Worm (Caenorhabditis elegans): Measurements from ENCODE around the gene sru-36.

The sru-36 gene

DNA sequence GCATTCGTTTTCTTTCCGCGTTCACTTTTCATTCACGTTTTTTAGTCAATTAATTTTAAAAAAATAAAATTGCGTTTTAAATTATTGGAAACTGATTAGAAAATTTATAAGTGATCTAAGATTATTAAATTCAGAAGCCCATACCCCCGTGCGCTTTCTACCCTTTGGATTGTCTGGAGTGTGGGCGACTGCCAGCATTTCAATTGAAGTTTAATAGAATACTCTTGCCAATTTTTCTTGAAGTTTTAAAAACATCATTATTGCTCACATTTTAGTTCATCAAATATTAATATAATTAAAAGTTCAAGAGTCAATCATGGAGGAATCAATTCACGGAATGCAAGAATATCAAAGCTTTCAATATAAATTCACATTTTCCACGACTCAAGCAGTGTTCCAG is at the start of gene sru-36:
sru-36 (plus strand) TSS at position 301 of the 400 bp plus-strand sequence.
- TF ChIP-seq unc-62 (GFP tag; optimal IDR thresholded peaks at IDR 0.05) = no peak

DNA sequence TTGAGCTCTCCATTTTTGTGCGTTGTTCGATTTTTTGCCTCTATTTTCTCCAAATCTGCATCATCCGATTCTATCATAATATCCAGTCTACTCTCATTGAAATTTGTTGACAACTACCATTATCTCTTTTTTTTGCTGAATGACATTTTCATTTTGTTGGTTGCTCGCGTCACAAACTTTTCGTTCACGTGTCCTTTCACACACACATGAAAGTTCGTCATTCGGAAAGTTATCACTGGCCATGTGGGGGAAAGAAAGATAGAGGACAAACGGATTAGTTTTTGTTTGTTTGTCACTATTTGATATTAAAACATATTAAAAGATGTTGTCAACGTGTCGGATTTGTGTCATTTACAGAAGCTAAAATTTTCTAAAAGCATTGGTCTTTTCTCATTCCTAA is 46.5 kb upstream of the sru-36 start:
- TF ChIP-seq unc-62 (GFP tag; optimal IDR thresholded peaks at IDR 0.05) = no peak

DNA sequence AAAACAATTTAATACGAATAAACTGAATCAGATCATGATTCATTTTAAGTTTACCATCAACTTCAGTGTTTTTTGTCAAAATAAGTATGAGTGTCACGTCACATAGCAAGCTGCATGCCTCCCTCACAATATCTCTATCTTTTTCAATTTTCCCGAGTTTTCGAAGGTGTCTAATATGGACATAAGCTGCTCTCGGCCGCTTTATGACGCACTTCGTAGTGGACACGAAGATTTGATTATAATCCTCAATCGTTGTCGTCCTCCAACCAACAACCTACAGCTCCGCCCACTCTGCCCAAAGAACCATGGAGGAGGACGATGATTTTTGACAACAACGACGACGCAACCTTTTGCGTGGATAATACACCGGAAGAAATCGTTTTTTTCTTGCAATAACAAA is 45.5 kb upstream of the sru-36 start:
- TF ChIP-seq unc-62 (GFP tag; optimal IDR thresholded peaks at IDR 0.05) = no peak

DNA sequence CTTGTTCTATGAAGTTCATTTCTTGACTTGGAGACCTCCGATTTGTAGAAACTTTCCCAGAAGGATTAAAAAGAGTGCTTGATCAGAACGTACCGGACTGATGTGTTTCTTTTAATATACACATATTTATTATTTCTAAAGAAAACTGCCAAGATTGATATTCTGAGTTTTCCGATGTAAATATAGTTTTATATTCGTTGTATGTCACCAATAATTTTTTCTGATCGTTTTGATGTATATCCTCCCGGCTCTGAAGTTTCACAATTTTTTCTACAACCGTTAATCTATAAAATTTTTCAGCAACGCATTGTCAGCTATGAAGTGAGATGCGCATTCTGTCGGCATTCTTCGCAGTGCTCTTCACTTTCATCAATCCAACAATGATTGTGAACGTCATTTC is 44.9 kb upstream of the sru-36 start, which contains the start of gene F46B6.9:
F46B6.9 (plus strand) TSS at position 301 of the 400 bp plus-strand sequence.
- no peak for TF ChIP-seq unc-62 (GFP tag; optimal IDR thresholded peaks at IDR 0.05)

DNA sequence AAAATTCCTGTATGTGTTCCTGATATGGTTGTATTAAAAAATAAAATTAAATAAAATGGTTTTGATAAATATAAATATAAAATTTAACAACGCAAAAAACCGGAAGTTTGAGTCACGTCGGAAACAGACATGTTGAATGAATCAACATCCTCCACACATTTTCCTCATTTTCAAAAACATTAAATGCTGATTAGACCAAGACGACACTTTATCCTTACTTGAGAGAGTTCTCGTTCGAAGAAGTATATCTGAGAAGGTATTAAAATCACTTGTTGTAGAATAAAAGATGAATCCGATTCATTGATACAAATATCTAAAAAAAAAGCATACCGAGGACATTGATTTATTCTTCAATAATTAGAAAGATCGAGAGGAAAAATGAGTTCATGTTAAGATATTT is 43.3 kb upstream of the sru-36 start:
- TF ChIP-seq unc-62 (GFP tag; optimal IDR thresholded peaks at IDR 0.05) = no peak

DNA sequence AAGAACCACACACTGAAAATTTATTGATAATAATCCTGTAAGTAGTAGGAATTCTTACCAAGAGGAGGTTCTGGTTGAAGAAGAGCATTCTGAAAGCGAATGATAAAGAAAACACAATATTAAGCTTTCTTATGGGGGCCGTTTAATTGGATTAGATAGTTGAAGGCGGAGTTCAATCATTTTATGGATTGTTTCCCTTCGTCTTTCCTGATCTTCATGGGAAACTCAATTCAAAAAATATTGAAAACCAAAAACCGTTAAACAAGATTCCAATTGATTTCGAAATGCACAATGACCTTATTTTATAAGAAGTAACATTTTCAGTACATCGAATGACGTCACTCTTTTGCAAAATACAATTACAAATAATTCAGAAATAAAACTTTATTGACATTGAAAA is 42.4 kb upstream of the sru-36 start, which contains the start of gene F46B6.13:
F46B6.13 (minus strand) TSS at position 101 of the 400 bp plus-strand sequence.
- TF ChIP-seq unc-62 (GFP tag; optimal IDR thresholded peaks at IDR 0.05) = no peak

DNA sequence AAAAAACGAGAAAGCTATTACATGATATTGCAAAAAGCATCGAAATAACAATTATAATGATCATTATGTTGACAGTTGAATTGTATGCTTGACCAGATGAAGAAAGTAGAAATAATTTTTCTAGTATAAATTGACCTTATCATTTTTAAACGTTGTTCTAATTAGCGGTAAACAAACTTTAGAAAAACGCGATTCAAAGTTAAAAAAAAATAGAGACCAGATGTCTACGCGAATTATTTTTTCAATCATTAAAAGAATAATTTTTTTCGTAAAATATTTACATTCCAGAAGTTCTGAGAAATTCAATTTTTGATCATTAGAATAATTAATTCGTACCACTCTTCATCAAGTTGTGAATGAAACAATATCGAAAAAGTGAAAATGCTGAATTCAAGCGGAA is 39.5 kb upstream of the sru-36 start, which contains the start of gene F46B6.10:
F46B6.10 (minus strand) TSS at position 101 of the 400 bp plus-strand sequence.
- no peak for TF ChIP-seq unc-62 (GFP tag; optimal IDR thresholded peaks at IDR 0.05)

DNA sequence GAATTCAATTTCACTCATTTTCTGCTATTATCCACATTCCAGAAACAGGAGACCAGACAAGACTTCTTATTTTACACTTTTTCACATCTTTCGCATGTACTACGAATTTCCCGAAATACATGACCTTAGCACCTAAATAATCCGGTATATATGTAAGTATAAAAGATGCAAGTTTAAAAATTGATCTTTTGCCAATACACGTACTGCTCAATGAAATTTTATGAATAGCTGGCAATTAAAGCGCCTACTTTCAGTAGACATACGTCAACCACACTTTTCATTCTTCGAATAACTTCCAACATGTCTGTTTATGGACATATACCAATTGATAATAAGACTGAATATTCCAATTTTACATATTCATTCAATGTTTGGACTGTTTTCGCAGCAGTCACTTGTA is 38.3 kb upstream of the sru-36 start, which contains the start of gene sru-39:
sru-39 (plus strand) TSS at position 301 of the 400 bp plus-strand sequence.
- TF ChIP-seq unc-62 (GFP tag; optimal IDR thresholded peaks at IDR 0.05) = no peak

DNA sequence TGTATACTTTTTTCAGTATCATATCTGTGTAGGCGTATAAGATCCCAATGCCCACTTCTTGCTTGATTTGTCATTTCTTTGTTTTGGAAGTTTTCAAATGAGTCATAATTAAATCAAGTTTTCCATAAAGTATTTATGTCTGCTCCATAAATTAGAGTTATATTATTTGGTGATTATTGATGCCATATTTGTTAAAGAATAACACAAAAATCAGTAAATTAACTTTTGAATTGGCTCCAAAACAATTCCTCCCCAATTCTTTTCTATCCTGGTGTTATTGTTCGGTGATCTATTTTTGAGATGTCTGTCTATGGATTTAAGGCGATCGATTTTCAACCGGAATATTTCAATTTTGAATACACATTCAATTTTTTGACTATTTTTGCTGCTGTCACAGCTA is 36.3 kb upstream of the sru-36 start, which contains the start of gene sru-37:
sru-37 (plus strand) TSS at position 301 of the 400 bp plus-strand sequence.
- TF ChIP-seq unc-62 (GFP tag; optimal IDR thresholded peaks at IDR 0.05) = no peak

DNA sequence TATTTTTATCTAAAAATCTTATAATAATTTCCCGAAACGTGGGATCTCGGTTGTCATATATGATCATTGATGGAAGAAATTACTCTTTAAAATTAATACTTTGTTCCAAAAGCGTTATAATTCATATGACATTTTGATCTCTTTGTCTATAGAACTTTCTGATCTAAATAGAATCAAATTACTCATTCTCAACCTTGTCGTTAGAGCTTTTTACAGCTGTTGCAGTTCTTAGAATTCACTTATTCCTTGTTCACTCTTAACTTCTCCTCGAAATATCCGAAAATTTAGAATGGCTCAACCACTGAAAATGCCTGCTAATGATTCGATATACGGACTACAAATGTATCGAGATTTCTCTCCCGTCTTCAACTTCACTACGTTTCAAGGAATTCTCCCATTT is 30.3 kb upstream of the sru-36 start, which contains the start of gene sru-29:
sru-29 (plus strand) TSS at position 301 of the 400 bp plus-strand sequence.
- no peak for TF ChIP-seq unc-62 (GFP tag; optimal IDR thresholded peaks at IDR 0.05)

DNA sequence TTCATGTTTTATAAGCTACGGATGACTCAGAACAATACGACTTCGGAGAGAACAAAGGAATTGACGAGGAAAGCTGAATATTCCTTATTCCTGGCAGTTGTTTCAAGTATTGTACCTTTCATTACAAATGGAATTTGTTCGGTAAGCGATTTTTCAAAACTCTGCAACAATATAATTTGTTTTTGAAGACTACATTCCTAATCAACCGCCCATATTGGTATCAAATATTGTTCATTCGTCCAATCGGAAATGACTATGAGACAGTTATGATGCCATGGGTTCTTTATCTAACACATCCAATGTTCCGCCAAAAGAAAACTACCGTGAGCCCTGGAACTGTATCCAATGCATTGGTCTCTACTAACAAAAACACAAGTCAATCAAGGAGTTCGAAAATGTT is 29.3 kb upstream of the sru-36 start:
- TF ChIP-seq unc-62 (GFP tag; optimal IDR thresholded peaks at IDR 0.05) = no peak

DNA sequence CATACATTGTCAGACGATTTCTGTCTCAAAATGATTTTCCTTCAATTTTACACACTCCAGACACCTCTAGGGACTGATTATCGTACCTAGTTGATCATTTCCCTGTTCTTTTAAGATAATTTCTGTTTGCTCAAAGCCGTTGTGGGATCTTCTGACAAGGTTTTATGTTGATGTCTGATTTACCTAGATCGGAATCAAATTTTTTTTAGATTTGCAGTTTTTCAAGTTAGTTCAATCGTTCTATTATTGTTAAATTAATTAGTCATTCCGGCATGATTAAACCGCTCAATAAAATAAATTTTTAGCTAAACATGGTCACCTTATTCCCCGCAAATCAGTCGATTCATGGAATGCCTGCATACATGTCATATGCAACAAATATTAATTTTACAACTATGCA is 27.9 kb upstream of the sru-36 start, which contains the start of gene sru-30:
sru-30 (plus strand) TSS at position 301 of the 400 bp plus-strand sequence.
- no peak for TF ChIP-seq unc-62 (GFP tag; optimal IDR thresholded peaks at IDR 0.05)

DNA sequence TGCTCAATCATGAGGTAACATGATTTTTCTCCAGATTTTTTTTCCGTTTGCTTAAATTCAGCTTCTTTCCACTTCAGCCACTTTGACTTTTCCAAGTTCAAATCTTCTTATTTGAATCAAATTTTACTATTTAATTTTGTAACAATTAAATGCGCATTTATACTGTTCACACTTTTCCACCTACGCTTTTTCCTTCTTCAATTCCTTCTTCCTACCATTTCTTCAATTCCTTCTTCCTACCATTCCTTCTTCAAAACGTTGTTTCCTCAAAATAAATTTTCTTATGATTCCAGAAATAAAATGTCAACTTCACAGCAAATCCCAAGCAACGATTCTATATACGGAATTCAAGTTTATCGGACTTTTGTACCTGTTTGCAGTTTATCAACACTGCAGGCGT is 25.1 kb upstream of the sru-36 start, which contains the start of gene sru-31:
sru-31 (plus strand) TSS at position 301 of the 400 bp plus-strand sequence.
- TF ChIP-seq unc-62 (GFP tag; optimal IDR thresholded peaks at IDR 0.05) = no peak

DNA sequence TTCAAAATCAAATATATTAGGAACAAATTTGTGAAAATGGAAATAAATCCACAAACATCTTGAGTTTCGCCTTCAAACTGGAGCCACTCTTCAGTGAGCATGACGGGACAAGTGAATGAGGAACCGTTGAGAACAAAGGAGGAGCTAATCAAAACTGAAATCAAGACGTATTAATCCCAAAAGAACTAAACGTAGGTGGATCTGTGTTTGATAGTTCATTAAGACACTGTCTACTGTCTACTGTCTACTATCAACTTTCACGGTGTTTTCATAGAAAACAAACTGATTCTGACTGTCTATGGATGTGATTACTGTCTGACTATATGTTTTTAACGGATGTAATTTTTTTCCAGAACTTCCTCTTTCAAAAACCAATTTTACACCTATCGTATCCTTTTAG is 19.8 kb upstream of the sru-36 start, which contains the start of gene str-193:
str-193 (minus strand) TSS at position 101 of the 400 bp plus-strand sequence.
- TF ChIP-seq unc-62 (GFP tag; optimal IDR thresholded peaks at IDR 0.05) = no peak

DNA sequence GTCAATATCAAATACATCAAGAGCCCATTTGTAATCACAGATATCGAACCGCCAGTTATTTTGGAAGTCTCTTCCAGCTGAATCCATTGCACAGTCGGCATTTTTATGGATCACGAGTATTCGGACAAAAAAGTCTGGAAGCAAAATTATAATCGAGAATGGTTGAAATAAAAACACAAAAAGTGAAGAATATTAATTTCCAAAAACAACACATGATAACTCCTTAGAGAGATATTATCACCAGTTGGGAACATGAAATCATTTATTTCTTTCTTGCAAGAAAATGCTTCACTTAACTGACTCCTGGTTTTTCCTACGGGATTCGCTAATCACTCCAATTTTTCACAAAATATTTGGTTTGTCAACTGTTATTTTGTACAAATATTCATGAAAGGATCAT is 17.3 kb upstream of the sru-36 start, which contains the start of gene str-2:
str-2 (minus strand) TSS at position 101 of the 400 bp plus-strand sequence.
- TF ChIP-seq unc-62 (GFP tag; optimal IDR thresholded peaks at IDR 0.05) = no peak

DNA sequence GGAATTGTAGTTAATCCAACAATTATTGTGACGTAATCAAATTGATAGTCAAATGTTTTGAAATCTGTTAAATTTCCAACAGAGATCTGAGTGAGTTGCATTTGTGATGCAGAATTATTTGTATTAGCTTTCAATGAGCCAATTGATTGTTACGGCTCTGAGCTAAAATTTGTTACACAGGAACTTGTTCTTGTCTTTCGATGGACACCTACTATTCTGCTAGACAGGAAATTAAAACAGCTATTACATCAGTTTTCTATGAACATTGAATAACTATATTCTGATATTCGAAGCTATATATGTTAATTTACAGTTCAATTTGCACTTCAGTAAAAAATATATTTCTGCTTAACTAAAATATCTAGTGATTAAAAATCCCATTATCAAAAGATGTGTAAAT is 7.6 kb upstream of the sru-36 start, which contains the start of gene sru-40:
sru-40 (minus strand) TSS at position 101 of the 400 bp plus-strand sequence.
- no peak for TF ChIP-seq unc-62 (GFP tag; optimal IDR thresholded peaks at IDR 0.05)

DNA sequence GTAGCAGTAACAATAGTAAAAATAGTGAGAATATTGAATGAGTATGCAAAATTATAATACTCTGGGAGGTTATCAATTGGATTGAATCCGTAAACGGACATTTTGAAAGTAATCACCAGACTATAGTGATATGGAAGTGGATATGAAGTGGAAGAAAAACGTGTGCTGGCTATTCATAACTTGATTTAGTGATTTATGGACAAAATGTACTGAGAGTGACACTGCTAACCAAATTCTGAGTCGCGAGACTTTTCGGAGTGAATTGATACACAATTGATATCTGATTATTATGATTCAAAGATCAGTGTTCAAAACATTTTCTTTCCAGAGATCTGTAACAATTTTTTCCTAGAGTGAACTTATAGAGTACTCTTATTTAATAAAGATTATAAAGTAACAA is 5.5 kb upstream of the sru-36 start, which contains the start of gene sru-38:
sru-38 (minus strand) TSS at position 101 of the 400 bp plus-strand sequence.
- no peak for TF ChIP-seq unc-62 (GFP tag; optimal IDR thresholded peaks at IDR 0.05)
